Worm (Caenorhabditis elegans) whole organism, L3 larva: ENCODE measurements around the gene Y75B8A.37.

ENCODE experiments used
- ZK546.5 ChIP-seq: sonication (generic microtip); optimal IDR thresholded peaks from 2 replicates; lab custom pipeline; 2017; ENCODE audit warnings: missing biosample characterization, missing genetic modification characterization
- aly-2 ChIP-seq: fragments of 150-350 bp; optimal IDR thresholded peaks from 2 replicates; lab custom pipeline; 2014; ENCODE audit warnings: missing biosample characterization, missing genetic modification characterization
- ama-1 ChIP-seq: fragments of 150-350 bp; optimal IDR thresholded peaks from 2 replicates; lab custom pipeline; 2018
- ceh-16 ChIP-seq: sonication (generic microtip); optimal IDR thresholded peaks from 2 replicates; lab custom pipeline; 2017; ENCODE audit warnings: missing biosample characterization, missing genetic modification characterization
- ceh-28 ChIP-seq: fragments of 150-350 bp; optimal IDR thresholded peaks from 2 replicates; lab custom pipeline; 2014; ENCODE audit warnings: missing biosample characterization, missing genetic modification reagents, missing genetic modification characterization
- ceh-82 ChIP-seq: fragments of 150-350 bp; optimal IDR thresholded peaks from 2 replicates; lab custom pipeline; 2014; ENCODE audit warnings: missing biosample characterization, missing genetic modification characterization
- ceh-9 ChIP-seq: sonication (generic microtip); optimal IDR thresholded peaks from 2 replicates; lab custom pipeline; 2018; ENCODE audit warnings: missing biosample characterization, missing genetic modification characterization
- daf-12 ChIP-seq: fragments of 150-350 bp; optimal IDR thresholded peaks from 2 replicates; lab custom pipeline; 2014; ENCODE audit warnings: missing biosample characterization, missing genetic modification reagents, missing genetic modification characterization
- egl-27 ChIP-seq: sonication (generic microtip); optimal IDR thresholded peaks from 4 replicates; lab custom pipeline; 2017; ENCODE audit warnings: missing biosample characterization, missing genetic modification reagents, missing genetic modification characterization
- egl-5 ChIP-seq: fragments of 150-350 bp; optimal IDR thresholded peaks from 2 replicates; lab custom pipeline; 2017; ENCODE audit warnings: missing biosample characterization, missing genetic modification reagents, missing genetic modification characterization, inconsistent platforms
- elt-1 ChIP-seq: fragments of 150-350 bp; optimal IDR thresholded peaks from 2 replicates; lab custom pipeline; 2014; ENCODE audit warnings: missing biosample characterization, missing genetic modification characterization
- elt-2 ChIP-seq: sonication (generic microtip); optimal IDR thresholded peaks from 2 replicates; lab custom pipeline; 2016; ENCODE audit warnings: missing genetic modification reagents, mild to moderate bottlenecking, missing genetic modification characterization, missing compliant biosample characterization
- elt-3 ChIP-seq, 3 experiments: fragments of 150-350 bp in 1 of 3; sonication (generic microtip) in 2 of 3; optimal IDR thresholded peaks; 2 replicates in 2 of 3; 4 replicates in 1 of 3; lab custom pipeline; 2014 to 2017; ENCODE audit warnings: missing biosample characterization in 3 of 3, missing genetic modification characterization in 3 of 3
- eor-1 ChIP-seq, 2 experiments: fragments of 150-350 bp; optimal IDR thresholded peaks; 2 replicates each; lab custom pipeline; 2014 to 2018; ENCODE audit warnings: missing biosample characterization in 2 of 2, missing genetic modification characterization in 2 of 2
- fkh-2 ChIP-seq: fragments of 150-350 bp; optimal IDR thresholded peaks from 2 replicates; lab custom pipeline; 2014; ENCODE audit warnings: missing biosample characterization, missing genetic modification reagents, missing genetic modification characterization
- fos-1 ChIP-seq: fragments of 150-350 bp; optimal IDR thresholded peaks from 2 replicates; lab custom pipeline; 2014; ENCODE audit warnings: missing biosample characterization, missing genetic modification characterization
- hmg-11 ChIP-seq: sonication (generic microtip); optimal IDR thresholded peaks from 2 replicates; lab custom pipeline; 2016; ENCODE audit warnings: missing genetic modification characterization, missing compliant biosample characterization
- jun-1 ChIP-seq: fragments of 150-350 bp; optimal IDR thresholded peaks from 2 replicates; lab custom pipeline; 2014; ENCODE audit warnings: missing biosample characterization, missing genetic modification reagents, missing genetic modification characterization
- lin-15B ChIP-seq: fragments of 150-350 bp; optimal IDR thresholded peaks from 2 replicates; lab custom pipeline; 2014; ENCODE audit warnings: missing biosample characterization, missing genetic modification characterization
- lin-39 ChIP-seq: fragments of 150-350 bp; optimal IDR thresholded peaks from 2 replicates; lab custom pipeline; 2018; ENCODE audit warnings: missing biosample characterization, missing genetic modification reagents, missing genetic modification characterization
- lsy-12 ChIP-seq: sonication (generic microtip); optimal IDR thresholded peaks from 2 replicates; lab custom pipeline; 2016; ENCODE audit warnings: mild to moderate bottlenecking, missing genetic modification characterization, missing compliant biosample characterization
- mdl-1 ChIP-seq: fragments of 150-350 bp; optimal IDR thresholded peaks from 2 replicates; lab custom pipeline; 2014; ENCODE audit warnings: missing biosample characterization, missing genetic modification characterization
- nhr-11 ChIP-seq: fragments of 150-350 bp; optimal IDR thresholded peaks from 2 replicates; lab custom pipeline; 2014; ENCODE audit warnings: missing biosample characterization, missing genetic modification characterization
- nhr-12 ChIP-seq: fragments of 150-350 bp; optimal IDR thresholded peaks from 2 replicates; lab custom pipeline; 2014; ENCODE audit warnings: missing biosample characterization, missing genetic modification characterization
- nhr-25 ChIP-seq: sonication (generic microtip); optimal IDR thresholded peaks from 2 replicates; lab custom pipeline; 2017; ENCODE audit warnings: missing biosample characterization, missing genetic modification characterization
- nhr-28 ChIP-seq: fragments of 150-350 bp; optimal IDR thresholded peaks from 2 replicates; lab custom pipeline; 2014; ENCODE audit warnings: missing biosample characterization, missing genetic modification characterization
- nhr-43 ChIP-seq: sonication (generic microtip); optimal IDR thresholded peaks from 2 replicates; lab custom pipeline; 2016; ENCODE audit warnings: mild to moderate bottlenecking, missing genetic modification characterization, missing compliant biosample characterization; ENCODE audit not compliant: poor library complexity, severe bottlenecking
- nhr-67 ChIP-seq: fragments of 150-350 bp; optimal IDR thresholded peaks from 2 replicates; lab custom pipeline; 2014; ENCODE audit warnings: missing biosample characterization, missing genetic modification characterization
- nhr-76 ChIP-seq: fragments of 150-350 bp; sonication (generic microtip); optimal IDR thresholded peaks from 5 replicates; lab custom pipeline; 2014; ENCODE audit warnings: missing biosample characterization, missing genetic modification characterization
- nhr-77 ChIP-seq: fragments of 150-350 bp; optimal IDR thresholded peaks from 2 replicates; lab custom pipeline; 2014; ENCODE audit warnings: missing biosample characterization, missing genetic modification characterization
- pha-4 ChIP-seq: fragments of 150-350 bp; optimal IDR thresholded peaks from 2 replicates; lab custom pipeline; 2014; ENCODE audit warnings: missing biosample characterization, missing genetic modification reagents, missing genetic modification characterization
- pqm-1 ChIP-seq: fragments of 150-350 bp; optimal IDR thresholded peaks from 2 replicates; lab custom pipeline; 2017; ENCODE audit warnings: missing biosample characterization, missing genetic modification characterization, inconsistent platforms
- sea-2 ChIP-seq: fragments of 150-350 bp; sonication (generic microtip); optimal IDR thresholded peaks from 4 replicates; lab custom pipeline; 2014; ENCODE audit warnings: missing biosample characterization, missing genetic modification reagents, missing genetic modification characterization
- snpc-4 ChIP-seq: fragments of 150-350 bp; optimal IDR thresholded peaks from 2 replicates; lab custom pipeline; 2014; ENCODE audit warnings: missing biosample characterization, missing genetic modification characterization
- tbx-2 ChIP-seq: sonication (generic microtip); optimal IDR thresholded peaks from 2 replicates; lab custom pipeline; 2016; ENCODE audit warnings: mild to moderate bottlenecking, missing genetic modification characterization, missing compliant biosample characterization
- unc-39 ChIP-seq: sonication (generic microtip); optimal IDR thresholded peaks from 4 replicates; lab custom pipeline; 2017; ENCODE audit warnings: missing biosample characterization, missing genetic modification characterization
- unc-62 ChIP-seq: fragments of 150-350 bp; sonication (generic microtip); optimal IDR thresholded peaks from 4 replicates; lab custom pipeline; 2014; ENCODE audit warnings: missing biosample characterization, missing genetic modification reagents, missing genetic modification characterization
- zag-1 ChIP-seq: fragments of 150-350 bp; optimal IDR thresholded peaks from 2 replicates; lab custom pipeline; 2014; ENCODE audit warnings: missing biosample characterization, missing genetic modification characterization

Y75B8A.37 gene

ce11 chrIII:12303084-12303483, 12.2 kb upstream of the Y75B8A.37 start, which contains the start of gene mrp-8:
TSS of gene mrp-8 (minus strand) at chrIII:12303184.
- TF ChIP-seq egl-27 (tag; lab: Kevin White, UChicago) (no peak), ceh-28 (tag; lab: Kevin White, UChicago) (no peak), elt-3 (tag; optimal IDR thresholded peaks at IDR 0.05; lab: Kevin White, UChicago) (no peak), nhr-76 (tag; lab: Kevin White, UChicago) (no peak), nhr-11 (tag; lab: Kevin White, UChicago) (no peak), ZK546.5 (tag; lab: Kevin White, UChicago) (no peak), nhr-12 (tag; lab: Kevin White, UChicago) (no peak), unc-39 (no peak), nhr-77 (tag; lab: Kevin White, UChicago) (no peak), hmg-11 (no peak), pha-4 (tag; lab: Kevin White, UChicago) (no peak), unc-62 (GFP tag; lab: Kevin White, UChicago) (no peak), sea-2 (GFP tag; lab: Kevin White, UChicago) (no peak), ceh-82 (tag; lab: Kevin White, UChicago) (no peak), lsy-12 (tag; lab: Kevin White, UChicago) (no peak)
- TF ChIP-seq, all 47 proteins: peak for 0

ce11 chrIII:12304805-12305377, 10.4 kb upstream of the Y75B8A.37 start:
- TF ChIP-seq nhr-76 (tag; lab: Kevin White, UChicago) (no peak), pha-4 (tag; lab: Kevin White, UChicago) (peak; percentile 66)

- TF ChIP-seq elt-1 (tag; lab: Kevin White, UChicago) (no peak), elt-2 (peak; percentile 55)
Measured at ce11 chrIII:12307475-12307874, 7.8 kb upstream of the Y75B8A.37 start, which contains the start of gene pqn-92. TSS of gene pqn-92 (plus strand) at chrIII:12307781.

- TF ChIP-seq nhr-67 (tag; lab: Kevin White, UChicago) (no peak), tbx-2 (tag; lab: Kevin White, UChicago) (no peak), zag-1 (tag; lab: Kevin White, UChicago) (no peak), unc-39 (no peak), lsy-12 (tag; lab: Kevin White, UChicago) (no peak), ceh-9 (tag; lab: Kevin White, UChicago) (no peak), nhr-76 (tag; lab: Kevin White, UChicago) (no peak)
- TF ChIP-seq, all 47 proteins: peak for 0
Measured at ce11 chrIII:12312886-12313285, 2.4 kb upstream of the Y75B8A.37 start, which contains the start of gene Y75B8A.39. TSS of gene Y75B8A.39 (plus strand) at chrIII:12313186.

ce11 chrIII:12317492-12317891, 2.2 kb downstream of the Y75B8A.37 start:
- TF ChIP-seq elt-2 (peak; percentile 91), lsy-12 (tag; lab: Kevin White, UChicago) (no peak), jun-1 (tag; lab: Kevin White, UChicago) (peak; percentile 83), ceh-28 (tag; lab: Kevin White, UChicago) (no peak), pqm-1 (peak; percentile 88), pha-4 (tag; lab: Kevin White, UChicago) (peak; percentile 11), lin-39 (tag; lab: Kevin White, UChicago) (no peak)

- TF ChIP-seq ceh-28 (tag; lab: Kevin White, UChicago), result no peak
- peak; percentile 50 for TF ChIP-seq pha-4 (tag; lab: Kevin White, UChicago)
- TF ChIP-seq ZK546.5 (tag; lab: Kevin White, UChicago), result no peak
- TF ChIP-seq aly-2, result no peak
- TF ChIP-seq elt-2, result peak; percentile 96
- TF ChIP-seq tbx-2 (tag; lab: Kevin White, UChicago), result no peak
- TF ChIP-seq nhr-25 (tag; lab: Kevin White, UChicago), result no peak
- TF ChIP-seq egl-27 (tag; lab: Kevin White, UChicago), result no peak
- TF ChIP-seq nhr-76 (tag; lab: Kevin White, UChicago), result no peak
- TF ChIP-seq egl-5 (tag; lab: Kevin White, UChicago), result no peak
- TF ChIP-seq zag-1 (tag; lab: Kevin White, UChicago), result no peak
- no peak for TF ChIP-seq unc-39
- TF ChIP-seq pqm-1, result peak; percentile 99
- peak; percentile 84 for TF ChIP-seq fos-1 (tag; lab: Kevin White, UChicago)
- TF ChIP-seq elt-1 (tag; lab: Kevin White, UChicago), result no peak
- TF ChIP-seq ceh-16 (tag; lab: Kevin White, UChicago), result no peak
- no peak for TF ChIP-seq lsy-12 (tag; lab: Kevin White, UChicago)
- no peak for TF ChIP-seq elt-3 (tag; optimal IDR thresholded peaks at IDR 0.05; lab: Kevin White, UChicago)
- no peak for TF ChIP-seq unc-62 (GFP tag; lab: Kevin White, UChicago)
- peak; percentile 91 for TF ChIP-seq jun-1 (tag; lab: Kevin White, UChicago)
- no peak for TF ChIP-seq snpc-4 (tag; lab: Kevin White, UChicago)
- no peak for TF ChIP-seq ama-1 (lab: Kevin White, UChicago)
- no peak for TF ChIP-seq lin-39 (tag; lab: Kevin White, UChicago)
- no peak for TF ChIP-seq mdl-1 (tag; lab: Kevin White, UChicago)
- TF ChIP-seq hmg-11, result no peak
- no peak for TF ChIP-seq nhr-28 (tag; lab: Kevin White, UChicago)
- no peak for TF ChIP-seq sea-2 (GFP tag; lab: Kevin White, UChicago)
- no peak for TF ChIP-seq nhr-77 (tag; lab: Kevin White, UChicago)
- no peak for TF ChIP-seq daf-12
- TF ChIP-seq lin-15B, result no peak
- no peak for TF ChIP-seq eor-1 (tag; optimal IDR thresholded peaks at IDR 0.05; lab: Kevin White, UChicago)
- TF ChIP-seq nhr-43 (tag; lab: Kevin White, UChicago), result no peak
- no peak for TF ChIP-seq fkh-2
- no peak for TF ChIP-seq nhr-12 (tag; lab: Kevin White, UChicago)
Measured at ce11 chrIII:12318794-12319193, 3.5 kb downstream of the Y75B8A.37 start, which contains the start of gene Y75B8A.28. TSS of gene Y75B8A.28 (plus strand) at chrIII:12319089.
